Fruit fly (Drosophila melanogaster): ENCODE results near the gene CG32213.

Gene CG32213

dm6 chr3L:19497135-19497534 is 21.5 kb downstream of the CG32213 start:
- TF ChIP-seq CG12236 (GFP tag; optimal IDR thresholded peaks at IDR 0.05) (no peak), sd (tag; optimal IDR thresholded peaks at IDR 0.05) (peak; percentile 51), CG8359 (GFP tag; optimal IDR thresholded peaks at IDR 0.05; ENCODE audit: borderline replicate concordance) (peak; percentile 96), chinmo (GFP tag; IDR thresholded peaks at IDR 0.05; ENCODE audit: partially characterized antibody) (0 out of 4 replicates have a peak, but pooled peaks have one; percentile 49), CG4854 (GFP tag; optimal IDR thresholded peaks at IDR 0.05) (no peak), ERR (GFP tag; optimal IDR thresholded peaks at IDR 0.05) (no peak), shn (GFP tag; optimal IDR thresholded peaks at IDR 0.05) (no peak)

DNA sequence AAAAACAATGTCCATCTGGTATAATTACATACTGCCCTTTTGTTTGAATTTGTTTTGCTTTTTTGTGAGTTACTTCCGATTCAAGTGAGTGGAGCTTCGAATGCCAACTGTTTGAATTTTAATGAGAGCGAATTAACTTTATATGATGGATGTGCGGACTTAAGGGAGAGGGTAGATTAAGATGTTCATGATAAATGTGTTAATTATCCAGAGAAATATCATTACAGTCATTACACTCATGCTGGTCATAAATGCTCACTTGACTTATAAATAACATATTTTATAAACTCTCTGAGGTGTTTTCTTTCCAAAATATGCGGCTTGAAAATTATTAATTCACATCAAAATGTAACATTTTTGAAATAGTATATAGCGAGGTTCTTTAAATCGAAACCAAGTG is 22.0 kb downstream of the CG32213 start, which contains the start of gene CG9449:
Gene CG9449, minus strand, starts transcription at position 101 of the 400 bp plus-strand sequence.
- peak; percentile 34 for TF ChIP-seq sens (GFP tag)
- TF ChIP-seq CG9437 (GFP tag; optimal IDR thresholded peaks at IDR 0.05), result peak; percentile 12
- peak; percentile 29 for TF ChIP-seq PHDP (tag; optimal IDR thresholded peaks at IDR 0.05)
- no peak for TF ChIP-seq CG11456 (GFP tag; IDR thresholded peaks at IDR 0.05)
- peak; percentile 30 for TF ChIP-seq Med (GFP tag)

DNA sequence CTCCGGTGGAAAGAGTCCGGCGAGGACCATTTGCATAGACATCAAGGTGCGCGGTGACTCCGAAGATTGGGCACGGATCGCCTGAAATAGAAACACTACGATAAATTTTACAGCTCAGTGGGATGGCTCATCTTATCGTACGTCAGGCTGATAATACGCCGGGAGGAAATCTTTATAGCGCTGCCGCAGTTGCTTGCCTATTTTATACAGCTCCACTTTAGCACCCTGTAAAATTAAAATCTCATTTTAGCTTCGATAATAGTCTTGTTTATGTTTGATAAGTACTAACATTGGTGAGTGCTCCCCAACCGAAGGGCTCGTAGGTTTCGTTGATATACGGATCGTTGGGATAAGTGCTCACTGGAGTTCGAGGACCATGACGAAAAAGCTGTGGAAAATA is 23.7 kb downstream of the CG32213 start:
- TF ChIP-seq chm (GFP tag; IDR thresholded peaks at IDR 0.05) (no peak), CG18011 (GFP tag; optimal IDR thresholded peaks at IDR 0.05) (no peak), zfh1 (GFP tag; IDR thresholded peaks at IDR 0.05) (no peak), lov (optimal IDR thresholded peaks at IDR 0.05) (no peak), lov (GFP tag; IDR thresholded peaks at IDR 0.05) (no peak), CG9609 (GFP tag; optimal IDR thresholded peaks at IDR 0.05) (no peak), lilli (GFP tag; optimal IDR thresholded peaks at IDR 0.05) (no peak), Med (GFP tag) (peak; percentile 62), CG17802 (tag; optimal IDR thresholded peaks at IDR 0.05) (no peak), sug (tag; optimal IDR thresholded peaks at IDR 0.05) (no peak), mirr (GFP tag; optimal IDR thresholded peaks at IDR 0.05) (no peak), Dek (tag; optimal IDR thresholded peaks at IDR 0.05) (no peak), sr (GFP tag; IDR thresholded peaks at IDR 0.05) (no peak), ind (GFP tag; optimal IDR thresholded peaks at IDR 0.05) (no peak), CG42726 (GFP tag; IDR thresholded peaks at IDR 0.05; ENCODE audit: partially characterized antibody) (no peak), CG8290 (GFP tag; optimal IDR thresholded peaks at IDR 0.05) (no peak), CG8290 (tag; optimal IDR thresholded peaks at IDR 0.05) (peak in 1 of 2 experiments; percentile 27), corto (GFP tag; optimal IDR thresholded peaks at IDR 0.05) (no peak), cwo (GFP tag; optimal IDR thresholded peaks at IDR 0.05) (no peak), CG12769 (tag; optimal IDR thresholded peaks at IDR 0.05) (peak; percentile 21), CG10979 (tag; optimal IDR thresholded peaks at IDR 0.05) (no peak), Taf1 (GFP tag; IDR thresholded peaks at IDR 0.05) (no peak), CG2678 (tag; optimal IDR thresholded peaks at IDR 0.05) (peak; percentile 40), CG12744 (GFP tag; optimal IDR thresholded peaks at IDR 0.05) (no peak), CG13775 (GFP tag; optimal IDR thresholded peaks at IDR 0.05) (no peak), dmrt99B (tag; optimal IDR thresholded peaks at IDR 0.05) (no peak), gsb (GFP tag; IDR thresholded peaks at IDR 0.05) (0 out of 2 replicates have a peak, but pooled peaks have one; percentile 21), CG4617 (GFP tag; optimal IDR thresholded peaks at IDR 0.05; ENCODE audit: borderline replicate concordance) (no peak), seq (GFP tag; IDR thresholded peaks at IDR 0.05) (no peak), ham (GFP tag; IDR thresholded peaks at IDR 0.05) (no peak), Opbp (GFP tag; IDR thresholded peaks at IDR 0.05; ENCODE audit: partially characterized antibody) (no peak), tgo (GFP tag; IDR thresholded peaks at IDR 0.05) (no peak), CG1603 (tag; optimal IDR thresholded peaks at IDR 0.05) (no peak), Dfd (GFP tag; optimal IDR thresholded peaks at IDR 0.05) (no peak), insv (GFP tag; optimal IDR thresholded peaks at IDR 0.05) (no peak), pnt (GFP tag; optimal IDR thresholded peaks at IDR 0.05) (no peak), CG8281 (tag; optimal IDR thresholded peaks at IDR 0.05) (no peak), CG8944 (GFP tag; optimal IDR thresholded peaks at IDR 0.05) (no peak)

Measured in whole organism, embryonic.